Worm (Caenorhabditis elegans) whole organism, L4 larva: ENCODE results near the gene W06F12.3.
A peak's percentile ranks its signal among the peaks of the same experiment; 100 is the strongest.

ENCODE experiments used
- R02D3.7 ChIP-seq: fragments of 150-350 bp; sonication (generic microtip); optimal IDR thresholded peaks from 3 replicates; lab custom pipeline; 2014; ENCODE audit warnings: missing biosample characterization, missing genetic modification characterization
- aha-1 ChIP-seq: fragments of 150-350 bp; peaks from one replicate; lab custom pipeline; 2014; ENCODE audit warnings: missing biosample characterization, missing genetic modification characterization
- aly-2 ChIP-seq: sonication (generic microtip); optimal IDR thresholded peaks from 2 replicates; lab custom pipeline; 2018; ENCODE audit warnings: missing biosample characterization, missing genetic modification characterization
- ceh-20 ChIP-seq: fragments of 200-800 bp; sonication (Bioruptor generic); IDR thresholded peaks from 2 replicates; pipeline ENCODE4 v1.3.6; 2022; ENCODE audit warnings: missing genetic modification reagents, missing genetic modification characterization, missing compliant biosample characterization
- ceh-62 ChIP-seq: sonication (generic microtip); optimal IDR thresholded peaks from 2 replicates; lab custom pipeline; 2017; ENCODE audit warnings: missing biosample characterization, missing genetic modification characterization
- ceh-82 ChIP-seq: sonication (generic microtip); optimal IDR thresholded peaks from 2 replicates; lab custom pipeline; 2017; ENCODE audit warnings: missing biosample characterization, missing genetic modification characterization
- ces-1 ChIP-seq: fragments of 150-350 bp; sonication (generic microtip); optimal IDR thresholded peaks from 4 replicates; lab custom pipeline; 2014; ENCODE audit warnings: missing biosample characterization, missing genetic modification reagents, missing genetic modification characterization
- cey-2 ChIP-seq: sonication (generic microtip); optimal IDR thresholded peaks from 3 replicates; lab custom pipeline; 2017; ENCODE audit warnings: missing genetic modification characterization, mild to moderate bottlenecking, missing compliant biosample characterization, antibody characterized with exemption, borderline replicate concordance; ENCODE audit not compliant: insufficient read depth
- ctbp-1 ChIP-seq: fragments of 200-800 bp; sonication (Bioruptor generic); IDR thresholded peaks from 2 replicates; pipeline ENCODE4 v1.3.6; 2022; ENCODE audit warnings: missing genetic modification reagents, missing genetic modification characterization, missing compliant biosample characterization
- daf-8 ChIP-seq: fragments of 200-800 bp; sonication (Bioruptor generic); IDR thresholded peaks from 2 replicates; pipeline ENCODE4 v1.3.6; 2022; ENCODE audit warnings: missing genetic modification characterization, missing compliant biosample characterization
- dpl-1 ChIP-seq: fragments of 150-350 bp; optimal IDR thresholded peaks from 2 replicates; lab custom pipeline; 2014; ENCODE audit warnings: missing biosample characterization, missing genetic modification reagents, missing genetic modification characterization
- dve-1 ChIP-seq: sonication (generic microtip); optimal IDR thresholded peaks from 2 replicates; lab custom pipeline; 2017; ENCODE audit warnings: antibody characterized with exemption, mild to moderate bottlenecking, missing genetic modification characterization, missing compliant biosample characterization; ENCODE audit not compliant: insufficient read depth
- egl-43 ChIP-seq: fragments of 200-800 bp; sonication (Bioruptor generic); IDR thresholded peaks from 2 replicates; pipeline ENCODE4 v1.3.6; 2022; ENCODE audit warnings: missing genetic modification reagents, missing genetic modification characterization, missing compliant biosample characterization
- hlh-11 ChIP-seq: fragments of 200-800 bp; sonication (Bioruptor generic); optimal IDR thresholded peaks from 2 replicates; lab custom pipeline; 2018; ENCODE audit warnings: mild to moderate bottlenecking, missing genetic modification characterization, missing compliant biosample characterization
- hmg-1.1 ChIP-seq: fragments of 200-800 bp; sonication (Bioruptor generic); IDR thresholded peaks from 2 replicates; pipeline ENCODE4 v1.3.6; 2022; ENCODE audit warnings: missing genetic modification reagents, missing genetic modification characterization, missing compliant biosample characterization
- lim-7 ChIP-seq: fragments of 200-800 bp; sonication (Bioruptor generic); IDR thresholded peaks from 2 replicates; pipeline ENCODE4 v1.3.6; 2022; ENCODE audit warnings: missing genetic modification characterization, missing compliant biosample characterization
- lsy-2 ChIP-seq, 2 experiments: fragments of 150-350 bp in 1 of 2; sonication (generic microtip) in 1 of 2; optimal IDR thresholded peaks; 2 replicates each; lab custom pipeline; 2014 to 2017; ENCODE audit warnings: missing biosample characterization in 2 of 2, missing genetic modification characterization in 2 of 2
- madf-5 ChIP-seq, 2 experiments: fragments of 200-800 bp; sonication (Bioruptor generic); IDR thresholded peaks; 2 replicates each; pipeline ENCODE4 v1.3.6; 2022; ENCODE audit warnings: missing compliant biosample characterization in 2 of 2, missing genetic modification characterization in 2 of 2
- madf-9 ChIP-seq: fragments of 200-800 bp; sonication (Bioruptor generic); conservative IDR thresholded peaks from 2 replicates; pipeline ENCODE4 v1.3.6; 2022; ENCODE audit warnings: missing genetic modification reagents, missing genetic modification characterization, missing compliant biosample characterization
- nhr-10 ChIP-seq: fragments of 150-350 bp; optimal IDR thresholded peaks from 2 replicates; lab custom pipeline; 2014; ENCODE audit warnings: missing biosample characterization, missing genetic modification characterization
- nhr-11 ChIP-seq: fragments of 150-350 bp; optimal IDR thresholded peaks from 2 replicates; lab custom pipeline; 2014; ENCODE audit warnings: missing biosample characterization, missing genetic modification characterization
- nhr-237 ChIP-seq: sonication (generic microtip); optimal IDR thresholded peaks from 2 replicates; lab custom pipeline; 2017; ENCODE audit warnings: missing biosample characterization, missing genetic modification characterization
- nhr-28 ChIP-seq: fragments of 150-350 bp; optimal IDR thresholded peaks from 2 replicates; lab custom pipeline; 2014; ENCODE audit warnings: missing biosample characterization, missing genetic modification characterization
- nhr-41 ChIP-seq: fragments of 200-800 bp; sonication (Bioruptor generic); IDR thresholded peaks from 2 replicates; pipeline ENCODE4 v1.3.6; 2022; ENCODE audit warnings: missing genetic modification reagents, missing genetic modification characterization, missing compliant biosample characterization
- nhr-48 ChIP-seq: sonication (generic microtip); optimal IDR thresholded peaks from 2 replicates; lab custom pipeline; 2016; ENCODE audit warnings: mild to moderate bottlenecking, missing genetic modification characterization, missing compliant biosample characterization
- nhr-77 ChIP-seq: fragments of 150-350 bp; optimal IDR thresholded peaks from 2 replicates; lab custom pipeline; 2014; ENCODE audit warnings: missing biosample characterization, missing genetic modification characterization
- pha-4 ChIP-seq, 2 experiments: fragments of 150-350 bp in 1 of 2; fragments of 200-800 bp in 1 of 2; sonication (Bioruptor generic) in 1 of 2; IDR thresholded peaks in 1 of 2; optimal IDR thresholded peaks in 1 of 2; 2 replicates each; pipeline versions ENCODE4 v1.3.6 to Lab custom; 2014 to 2022; ENCODE audit warnings: missing genetic modification characterization in 2 of 2, missing genetic modification reagents in 2 of 2, missing biosample characterization in 1 of 2, missing compliant biosample characterization in 1 of 2
- php-3 ChIP-seq: fragments of 200-800 bp; sonication (Bioruptor generic); IDR thresholded peaks from 2 replicates; pipeline ENCODE4 v1.3.6; 2022; ENCODE audit warnings: missing genetic modification reagents, missing genetic modification characterization, missing compliant biosample characterization
- pqm-1 ChIP-seq: sonication (generic microtip); optimal IDR thresholded peaks from 2 replicates; lab custom pipeline; 2017; ENCODE audit warnings: missing biosample characterization, missing genetic modification characterization
- saeg-2 ChIP-seq: fragments of 200-800 bp; sonication (Bioruptor generic); IDR thresholded peaks from 2 replicates; pipeline ENCODE4 v1.3.6; 2022; ENCODE audit warnings: missing genetic modification reagents, missing genetic modification characterization, missing compliant biosample characterization
- set-16 ChIP-seq: fragments of 200-800 bp; sonication (Bioruptor generic); IDR thresholded peaks from 2 replicates; pipeline ENCODE4 v1.3.6; 2022; ENCODE audit warnings: missing genetic modification reagents, missing genetic modification characterization, missing compliant biosample characterization
- snpc-1.2 ChIP-seq: fragments of 200-800 bp; sonication (Bioruptor generic); IDR thresholded peaks from 2 replicates; pipeline ENCODE4 v1.3.6; 2022; ENCODE audit warnings: missing genetic modification reagents, missing genetic modification characterization, missing compliant biosample characterization
- tra-1 ChIP-seq: fragments of 200-800 bp; sonication (Bioruptor generic); IDR thresholded peaks from 2 replicates; pipeline ENCODE4 v1.3.6; 2022; ENCODE audit warnings: missing genetic modification reagents, missing genetic modification characterization, missing compliant biosample characterization
- unc-62 ChIP-seq, 3 experiments: fragments of 150-350 bp in 1 of 3; sonication (generic microtip); optimal IDR thresholded peaks in 2 of 3; peaks in 1 of 3; 1 replicate in 1 of 3; 2 replicates in 2 of 3; lab custom pipeline; 2014 to 2017; ENCODE audit warnings: missing biosample characterization in 3 of 3, missing genetic modification characterization in 3 of 3, missing genetic modification reagents in 3 of 3, missing genotype in 1 of 3
- vab-7 ChIP-seq: fragments of 200-800 bp; sonication (Bioruptor generic); IDR thresholded peaks from 2 replicates; pipeline ENCODE4 v1.3.6; 2022; ENCODE audit warnings: missing genetic modification reagents, missing genetic modification characterization, missing compliant biosample characterization
- zip-2 ChIP-seq: fragments of 150-350 bp; optimal IDR thresholded peaks from 2 replicates; lab custom pipeline; 2014; ENCODE audit warnings: missing biosample characterization, missing genetic modification characterization
- ztf-11 ChIP-seq: fragments of 150-350 bp; optimal IDR thresholded peaks from 2 replicates; lab custom pipeline; 2014; ENCODE audit warnings: missing biosample characterization, missing genetic modification characterization

The W06F12.3 gene

DNA sequence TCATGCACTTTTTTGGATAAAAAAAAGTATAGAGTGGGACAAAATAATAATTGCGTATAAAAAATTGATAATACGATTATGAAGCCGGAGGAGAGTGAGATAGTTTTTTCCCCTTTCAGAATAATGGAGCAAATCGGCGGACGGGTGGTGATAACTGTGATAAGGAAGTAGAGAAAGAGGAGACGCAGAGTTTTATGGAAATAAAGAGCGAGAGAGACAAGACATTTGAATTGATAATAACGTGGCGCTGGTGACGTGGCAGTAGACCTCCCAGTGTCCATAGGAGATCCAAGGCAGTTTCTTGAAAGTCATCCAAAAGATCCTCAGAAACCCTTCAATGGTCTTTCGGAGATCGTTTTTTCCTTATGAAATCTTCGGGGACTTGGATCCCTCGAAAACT, 997 bp upstream of the W06F12.3 start (continued):
- TF ChIP-seq php-3, result no peak
- peak; percentile 45 for TF ChIP-seq nhr-77 (tag; lab: Kevin White, UChicago)
- TF ChIP-seq aly-2 (tag; lab: Kevin White, UChicago), result no peak
- TF ChIP-seq ceh-82 (tag; lab: Kevin White, UChicago), result no peak
- peak; percentile 79 for TF ChIP-seq dve-1 (tag; lab: Kevin White, UChicago)
- peak; percentile 82 for TF ChIP-seq tra-1 (GFP tag; lab: Robert Waterston, UW)
- peak; percentile 87 for TF ChIP-seq aha-1 (tag; lab: Kevin White, UChicago)
- TF ChIP-seq cey-2, result no peak
- peak; percentile 73 for TF ChIP-seq nhr-28 (tag; lab: Kevin White, UChicago)
- TF ChIP-seq egl-43 (GFP tag; lab: Robert Waterston, UW), result no peak
- no peak for TF ChIP-seq nhr-48 (tag; lab: Kevin White, UChicago)
- no peak for TF ChIP-seq madf-9
- peak in 1 of 2 experiments; percentile 4 for TF ChIP-seq lsy-2 (tag; optimal IDR thresholded peaks at IDR 0.05; lab: Kevin White, UChicago)

DNA sequence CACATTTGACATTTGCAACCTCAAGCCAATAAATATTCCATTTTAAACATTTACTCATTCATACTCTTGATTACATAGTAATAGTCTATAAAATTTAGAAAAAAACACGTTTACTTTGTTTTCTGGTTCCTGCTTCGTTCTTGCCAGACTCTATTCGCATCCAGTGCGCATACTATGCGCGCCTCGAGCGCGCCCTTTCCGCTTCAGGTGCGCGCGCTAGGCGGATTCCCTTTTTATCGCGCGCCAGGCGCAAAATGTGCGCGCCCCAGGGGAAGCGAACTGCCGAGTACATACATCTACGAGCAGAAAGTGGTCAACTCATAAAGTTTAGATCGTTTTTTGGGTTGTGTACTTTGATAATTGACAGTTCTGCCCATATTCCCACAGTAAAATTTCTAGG, 6.6 kb downstream of the W06F12.3 start:
- TF ChIP-seq lim-7 (GFP tag; lab: Robert Waterston, UW) (0 out of 2 replicates have a peak, but pooled peaks have one; percentile 14), nhr-41 (GFP tag; lab: Robert Waterston, UW) (no peak), saeg-2 (no peak), set-16 (GFP tag; lab: Robert Waterston, UW) (peak; percentile 62; the same call in 1 of the 2 replicates), ceh-62 (no peak), snpc-1.2 (GFP tag; lab: Robert Waterston, UW) (peak; percentile 39; the same call in 1 of the 2 replicates), unc-62 (GFP tag; optimal IDR thresholded peaks at IDR 0.05 in 1 of 2; lab: Kevin White, UChicago) (no peak), unc-62 (tag; optimal IDR thresholded peaks at IDR 0.05; lab: Kevin White, UChicago) (no peak), ces-1 (GFP tag; lab: Kevin White, UChicago) (no peak), pha-4 (GFP tag; IDR thresholded peaks at IDR 0.05; lab: Robert Waterston, UW) (no peak), pha-4 (tag; optimal IDR thresholded peaks at IDR 0.05; lab: Kevin White, UChicago) (no peak), madf-5 (GFP tag; IDR thresholded peaks at IDR 0.05; lab: Robert Waterston, UW) (peak in 1 of 2 experiments; percentile 58; a peak in 1 of 4 replicates), zip-2 (no peak)

DNA sequence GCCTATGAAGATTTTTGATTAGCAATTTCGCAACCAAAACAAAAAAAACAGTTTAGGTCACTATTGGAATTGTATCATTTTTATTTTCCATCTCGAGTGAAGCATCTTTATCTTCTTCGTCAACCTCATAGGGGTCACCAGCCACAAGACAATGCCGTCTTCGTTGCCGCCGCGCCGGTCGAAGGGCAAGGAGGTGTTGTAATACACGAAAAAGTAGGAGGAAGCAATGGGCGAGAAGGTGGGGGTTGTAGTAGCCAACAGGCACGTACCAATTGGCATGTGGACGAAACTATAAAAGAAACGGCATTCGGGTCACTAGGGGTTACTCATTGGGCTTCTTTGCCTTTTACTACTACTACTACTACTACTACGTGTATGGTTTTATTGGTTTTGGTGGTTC, 7.2 kb downstream of the W06F12.3 start:
- TF ChIP-seq pqm-1 (tag; lab: Kevin White, UChicago) (no peak), nhr-11 (no peak), unc-62 (GFP tag; optimal IDR thresholded peaks at IDR 0.05 in 1 of 2; lab: Kevin White, UChicago) (peak in 1 of 2 experiments; percentile 64), unc-62 (tag; optimal IDR thresholded peaks at IDR 0.05; lab: Kevin White, UChicago) (no peak), ctbp-1 (GFP tag; lab: Robert Waterston, UW) (no peak), hmg-1.1 (no peak), daf-8 (GFP tag; lab: Robert Waterston, UW) (no peak)

DNA sequence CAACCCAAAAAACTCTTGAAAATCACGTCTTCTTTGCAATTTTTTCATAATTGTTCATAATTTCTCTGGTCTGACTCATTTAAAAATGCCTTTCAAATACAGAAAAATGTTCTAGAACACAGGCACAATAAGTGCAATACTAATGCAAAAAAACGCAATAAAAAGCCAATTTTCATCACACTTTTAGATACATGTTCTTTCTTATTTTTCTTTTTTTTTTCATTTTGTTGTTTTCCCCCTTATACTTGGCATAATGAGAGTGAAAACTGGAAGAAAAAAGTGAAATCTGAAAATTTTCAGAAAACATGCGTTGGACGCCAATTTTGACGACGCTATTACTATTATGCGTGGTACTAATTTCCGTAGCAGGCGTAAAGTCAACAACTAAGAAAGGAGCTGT, 9.1 kb downstream of the W06F12.3 start, which contains the start of gene tyr-2:
Gene tyr-2, plus strand, starts transcription at position 301 of the 400 bp plus-strand sequence.
- no peak for TF ChIP-seq nhr-237 (tag; lab: Kevin White, UChicago)
- no peak for TF ChIP-seq dpl-1
- TF ChIP-seq R02D3.7 (tag; lab: Kevin White, UChicago), result no peak
- TF ChIP-seq pqm-1 (tag; lab: Kevin White, UChicago), result no peak
- TF ChIP-seq hlh-11 (tag; lab: Kevin White, UChicago), result no peak
- TF ChIP-seq ceh-20, result no peak
- no peak for TF ChIP-seq nhr-10 (tag; lab: Kevin White, UChicago)
- TF ChIP-seq vab-7, result no peak
- no peak for TF ChIP-seq ztf-11 (tag; lab: Kevin White, UChicago)
- TF ChIP-seq, all 104 proteins: peak for 0
